Worm (Caenorhabditis elegans) whole organism, early embryonic: Measurements from ENCODE around the gene T15H9.5.

Experiments
- B0310.2 ChIP-seq: sonication (generic microtip); optimal IDR thresholded peaks from 2 replicates; lab custom pipeline; 2016; ENCODE audit warnings: mild to moderate bottlenecking, missing genetic modification characterization, missing compliant biosample characterization
- F13C5.2 ChIP-seq: sonication (generic microtip); optimal IDR thresholded peaks from 2 replicates; lab custom pipeline; 2017; ENCODE audit warnings: mild to moderate bottlenecking, missing genetic modification characterization, inconsistent platforms, missing compliant biosample characterization
- aly-1 ChIP-seq: sonication (generic microtip); optimal IDR thresholded peaks from 2 replicates; lab custom pipeline; 2016; ENCODE audit warnings: missing genetic modification characterization, missing compliant biosample characterization
- ama-1 ChIP-seq: fragments of 150-350 bp; optimal IDR thresholded peaks from 2 replicates; lab custom pipeline; 2014
- ceh-13 ChIP-seq: fragments of 200-800 bp; sonication (Bioruptor generic); optimal IDR thresholded peaks from 2 replicates; lab custom pipeline; 2018; ENCODE audit warnings: mild to moderate bottlenecking, missing genetic modification characterization, missing compliant biosample characterization
- ceh-36 ChIP-seq: sonication (generic microtip); optimal IDR thresholded peaks from 2 replicates; lab custom pipeline; 2016; ENCODE audit warnings: missing genetic modification characterization, inconsistent platforms, missing compliant biosample characterization
- ets-7 ChIP-seq: sonication (generic microtip); optimal IDR thresholded peaks from 2 replicates; lab custom pipeline; 2016; ENCODE audit warnings: missing genotype, missing genetic modification characterization, missing compliant biosample characterization
- flt-1 ChIP-seq: fragments of 200-800 bp; sonication (Bioruptor generic); IDR thresholded peaks from 2 replicates; pipeline ENCODE4 v1.3.6; 2022; ENCODE audit warnings: missing genetic modification characterization, missing compliant biosample characterization
- hmbx-1 ChIP-seq: sonication (generic microtip); optimal IDR thresholded peaks from 2 replicates; lab custom pipeline; 2016; ENCODE audit warnings: mild to moderate bottlenecking, missing genetic modification characterization, missing compliant biosample characterization
- hmg-4 ChIP-seq: fragments of 200-800 bp; sonication (Bioruptor generic); optimal IDR thresholded peaks from 2 replicates; lab custom pipeline; 2018; ENCODE audit warnings: mild to moderate bottlenecking, missing genetic modification characterization, missing compliant biosample characterization
- hnd-1 ChIP-seq: sonication (generic microtip); optimal IDR thresholded peaks from 2 replicates; lab custom pipeline; 2016; ENCODE audit warnings: missing genetic modification characterization, missing compliant biosample characterization
- sea-1 ChIP-seq: fragments of 200-800 bp; sonication (Bioruptor generic); conservative IDR thresholded peaks from 2 replicates; pipeline ENCODE4 v1.3.6; 2022; ENCODE audit warnings: missing genetic modification characterization, missing compliant biosample characterization
- tbx-11 ChIP-seq: fragments of 200-800 bp; sonication (Bioruptor generic); IDR thresholded peaks from 2 replicates; pipeline ENCODE4 v1.3.6; 2022; ENCODE audit warnings: missing genetic modification characterization, missing compliant biosample characterization

ce11 chrII:9583461-9583860 is 27.8 kb downstream of the T15H9.5 start, which contains the start of gene wee-1.1:
- no peak for TF ChIP-seq ceh-36 (tag; lab: Kevin White, UChicago)
- no peak for TF ChIP-seq ama-1 (lab: Kevin White, UChicago)
- TF ChIP-seq aly-1 (tag; lab: Kevin White, UChicago), result no peak
- TF ChIP-seq flt-1, result no peak
- TF ChIP-seq ceh-13 (GFP tag; lab: Kevin White, UChicago), result no peak
- no peak for TF ChIP-seq hnd-1 (tag; lab: Kevin White, UChicago)
- no peak for TF ChIP-seq ets-7 (tag; lab: Kevin White, UChicago)
- no peak for TF ChIP-seq B0310.2 (tag; lab: Kevin White, UChicago)
- TF ChIP-seq F13C5.2 (tag; lab: Kevin White, UChicago), result no peak
- no peak for TF ChIP-seq sea-1 (GFP tag; lab: Robert Waterston, UW)
- TF ChIP-seq hmg-4 (GFP tag; lab: Kevin White, UChicago), result no peak
- TF ChIP-seq tbx-11 (GFP tag; lab: Robert Waterston, UW), result no peak
- TF ChIP-seq hmbx-1, result no peak
